Worm (Caenorhabditis elegans) whole organism, early embryonic: ENCODE results near the gene exc-15.
"Not testable (repeated sequence)": the region's sequence is repeated elsewhere in the genome, so short reads cannot be mapped to it uniquely, and the experiment has no call there.

ENCODE experiments used
- B0310.2 ChIP-seq: sonication (generic microtip); optimal IDR thresholded peaks from 2 replicates; lab custom pipeline; 2016; ENCODE audit warnings: mild to moderate bottlenecking, missing genetic modification characterization, missing compliant biosample characterization
- F13C5.2 ChIP-seq: sonication (generic microtip); optimal IDR thresholded peaks from 2 replicates; lab custom pipeline; 2017; ENCODE audit warnings: mild to moderate bottlenecking, missing genetic modification characterization, inconsistent platforms, missing compliant biosample characterization
- aly-1 ChIP-seq: sonication (generic microtip); optimal IDR thresholded peaks from 2 replicates; lab custom pipeline; 2016; ENCODE audit warnings: missing genetic modification characterization, missing compliant biosample characterization
- ama-1 ChIP-seq: fragments of 150-350 bp; optimal IDR thresholded peaks from 2 replicates; lab custom pipeline; 2014
- ceh-13 ChIP-seq: fragments of 200-800 bp; sonication (Bioruptor generic); optimal IDR thresholded peaks from 2 replicates; lab custom pipeline; 2018; ENCODE audit warnings: mild to moderate bottlenecking, missing genetic modification characterization, missing compliant biosample characterization
- ceh-36 ChIP-seq: sonication (generic microtip); optimal IDR thresholded peaks from 2 replicates; lab custom pipeline; 2016; ENCODE audit warnings: missing genetic modification characterization, inconsistent platforms, missing compliant biosample characterization
- ets-7 ChIP-seq: sonication (generic microtip); optimal IDR thresholded peaks from 2 replicates; lab custom pipeline; 2016; ENCODE audit warnings: missing genotype, missing genetic modification characterization, missing compliant biosample characterization
- flt-1 ChIP-seq: fragments of 200-800 bp; sonication (Bioruptor generic); IDR thresholded peaks from 2 replicates; pipeline ENCODE4 v1.3.6; 2022; ENCODE audit warnings: missing genetic modification characterization, missing compliant biosample characterization
- hmbx-1 ChIP-seq: sonication (generic microtip); optimal IDR thresholded peaks from 2 replicates; lab custom pipeline; 2016; ENCODE audit warnings: mild to moderate bottlenecking, missing genetic modification characterization, missing compliant biosample characterization
- hmg-4 ChIP-seq: fragments of 200-800 bp; sonication (Bioruptor generic); optimal IDR thresholded peaks from 2 replicates; lab custom pipeline; 2018; ENCODE audit warnings: mild to moderate bottlenecking, missing genetic modification characterization, missing compliant biosample characterization
- hnd-1 ChIP-seq: sonication (generic microtip); optimal IDR thresholded peaks from 2 replicates; lab custom pipeline; 2016; ENCODE audit warnings: missing genetic modification characterization, missing compliant biosample characterization
- pes-1 ChIP-seq: fragments of 200-800 bp; sonication (Bioruptor generic); IDR thresholded peaks from 2 replicates; pipeline ENCODE4 v1.3.6; 2022; ENCODE audit warnings: missing genetic modification reagents, missing genetic modification characterization, missing compliant biosample characterization
- scrt-1 ChIP-seq: fragments of 200-800 bp; sonication (Bioruptor generic); IDR thresholded peaks from 2 replicates; pipeline ENCODE4 v1.3.6; 2022; ENCODE audit warnings: missing genetic modification characterization, missing compliant biosample characterization
- sea-1 ChIP-seq: fragments of 200-800 bp; sonication (Bioruptor generic); conservative IDR thresholded peaks from 2 replicates; pipeline ENCODE4 v1.3.6; 2022; ENCODE audit warnings: missing genetic modification characterization, missing compliant biosample characterization
- tbx-11 ChIP-seq: fragments of 200-800 bp; sonication (Bioruptor generic); IDR thresholded peaks from 2 replicates; pipeline ENCODE4 v1.3.6; 2022; ENCODE audit warnings: missing genetic modification characterization, missing compliant biosample characterization
- tbx-37 ChIP-seq: fragments of 200-800 bp; sonication (Bioruptor generic); conservative IDR thresholded peaks from 2 replicates; pipeline ENCODE4 v1.3.6; 2022; ENCODE audit warnings: missing genetic modification reagents, missing genetic modification characterization, missing compliant biosample characterization
- tra-4 ChIP-seq: sonication (generic microtip); optimal IDR thresholded peaks from 2 replicates; lab custom pipeline; 2017; ENCODE audit warnings: missing genetic modification characterization, missing compliant biosample characterization

Gene exc-15

DNA sequence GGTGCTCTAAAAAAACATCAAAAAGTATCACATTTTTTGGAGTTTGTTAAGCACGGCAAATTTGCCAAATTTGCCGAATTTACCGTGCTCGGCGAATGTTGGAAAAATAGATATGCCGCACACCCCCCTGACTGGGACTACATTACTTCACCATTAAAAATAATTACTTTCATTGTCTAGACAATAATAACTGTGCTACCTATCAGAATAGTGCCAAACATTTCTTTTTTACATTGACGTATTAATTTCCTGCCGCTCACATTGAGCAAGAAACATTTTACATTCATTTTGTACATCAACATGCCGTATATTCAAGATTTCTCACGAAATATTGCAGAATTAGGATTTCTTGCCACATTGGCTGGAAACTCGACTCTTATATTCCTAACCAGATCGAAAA, 8.7 kb upstream of the exc-15 start, which contains the start of gene str-35:
Gene str-35, plus strand, starts transcription at position 301 of the 400 bp plus-strand sequence.
- TF ChIP-seq tbx-11 (GFP tag; lab: Robert Waterston, UW); ets-7; F13C5.2 (tag; lab: Kevin White, UChicago): not testable (repeated sequence)

DNA sequence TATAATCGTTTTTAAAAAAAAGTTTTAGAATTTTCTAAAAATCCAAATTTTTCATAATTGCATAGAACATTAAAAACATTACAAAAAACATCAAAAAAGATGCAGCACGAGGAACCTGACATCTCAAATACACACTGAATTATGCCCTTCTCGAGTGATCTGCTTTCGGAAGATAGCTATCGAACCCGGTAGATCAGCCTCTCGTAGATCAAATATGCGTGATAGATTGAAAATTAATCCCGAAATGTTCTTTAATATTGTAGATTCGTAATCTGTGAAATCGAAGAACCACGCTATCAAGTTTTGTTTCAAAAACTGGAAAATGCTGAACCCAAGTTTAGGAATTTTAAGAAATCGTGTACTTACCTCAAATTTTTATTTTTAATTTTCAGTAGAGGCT, 1.4 kb upstream of the exc-15 start:
- TF ChIP-seq tbx-37 (GFP tag; lab: Robert Waterston, UW) (no peak), pes-1 (no peak), hnd-1 (tag; lab: Kevin White, UChicago) (no peak), tbx-11 (GFP tag; lab: Robert Waterston, UW) (no peak), hmg-4 (GFP tag; lab: Kevin White, UChicago) (no peak), hmbx-1 (tag; lab: Kevin White, UChicago) (no peak), scrt-1 (GFP tag; lab: Robert Waterston, UW) (no peak), aly-1 (tag; lab: Kevin White, UChicago) (no peak)

DNA sequence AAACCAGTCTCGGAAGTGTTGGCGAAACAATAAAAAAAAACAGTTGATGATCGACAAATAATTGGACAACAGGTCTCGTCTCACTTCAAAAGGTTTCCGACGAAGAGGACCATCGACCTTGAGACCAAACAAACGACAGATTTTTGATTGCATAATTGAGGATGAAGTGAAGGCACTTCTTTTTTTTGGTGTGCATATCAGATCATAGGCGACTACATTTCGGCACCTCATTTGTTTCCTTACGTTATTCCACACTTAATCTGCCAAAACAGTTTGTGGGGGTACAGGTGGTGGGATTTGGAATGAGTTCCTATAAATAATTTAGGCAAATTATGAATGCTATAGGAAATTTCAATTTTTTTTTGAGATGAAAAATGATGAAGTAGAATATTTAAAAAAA, 3.4 kb downstream of the exc-15 start:
- no peak for TF ChIP-seq sea-1 (GFP tag; lab: Robert Waterston, UW)
- no peak for TF ChIP-seq ceh-13 (GFP tag; lab: Kevin White, UChicago)
- TF ChIP-seq ets-7: no peak
- no peak for TF ChIP-seq flt-1 (GFP tag; lab: Robert Waterston, UW)
- no peak for TF ChIP-seq ama-1

DNA sequence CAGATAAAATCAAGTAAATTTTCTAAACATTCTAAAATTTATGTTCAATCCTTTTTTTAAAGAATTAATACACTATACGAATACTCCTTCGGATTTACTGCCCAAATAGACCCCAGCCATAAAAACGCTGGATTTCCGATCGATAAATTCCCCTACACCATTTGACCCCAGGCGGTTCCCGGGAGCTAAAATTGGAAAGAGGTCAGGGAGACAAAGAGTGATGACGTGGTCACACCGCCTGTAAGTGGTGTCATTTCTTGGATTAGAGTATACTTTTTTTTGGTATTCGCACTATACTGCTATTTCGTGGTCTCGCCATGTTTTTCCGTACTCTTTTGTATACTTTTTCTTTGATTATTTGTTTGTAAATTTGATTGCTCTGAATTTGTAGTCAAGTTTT, 4.6 kb downstream of the exc-15 start:
- TF ChIP-seq hmg-4 (GFP tag; lab: Kevin White, UChicago): no peak
- no peak for TF ChIP-seq ets-7
- no peak for TF ChIP-seq ceh-13 (GFP tag; lab: Kevin White, UChicago)
- TF ChIP-seq scrt-1 (GFP tag; lab: Robert Waterston, UW): no peak
- no peak for TF ChIP-seq sea-1 (GFP tag; lab: Robert Waterston, UW)
- no peak for TF ChIP-seq flt-1 (GFP tag; lab: Robert Waterston, UW)
- TF ChIP-seq tra-4 (tag; lab: Kevin White, UChicago): no peak
- TF ChIP-seq F13C5.2 (tag; lab: Kevin White, UChicago): no peak

DNA sequence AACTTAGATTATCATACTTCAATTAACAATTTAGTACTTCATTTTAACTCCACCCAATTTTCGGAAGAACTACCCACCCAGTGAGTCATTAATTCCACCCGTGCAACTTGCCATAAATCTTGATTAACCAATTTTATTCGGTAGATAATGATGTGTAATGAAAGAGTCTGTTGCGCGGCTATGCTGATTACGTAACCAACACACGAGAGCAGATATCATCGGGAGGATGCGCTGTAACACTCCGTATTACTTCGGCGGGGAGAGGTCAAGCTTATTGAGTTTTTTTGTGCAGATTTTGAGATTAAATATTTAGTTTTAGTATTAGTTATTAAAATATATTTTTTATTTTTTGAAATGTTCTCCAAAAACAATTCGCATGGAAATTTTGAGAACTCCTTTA, 5.7 kb downstream of the exc-15 start:
- no peak for TF ChIP-seq scrt-1 (GFP tag; lab: Robert Waterston, UW)
- TF ChIP-seq tra-4 (tag; lab: Kevin White, UChicago): no peak
- no peak for TF ChIP-seq hnd-1 (tag; lab: Kevin White, UChicago)
- TF ChIP-seq hmbx-1 (tag; lab: Kevin White, UChicago): no peak
- no peak for TF ChIP-seq tbx-11 (GFP tag; lab: Robert Waterston, UW)
- TF ChIP-seq ets-7: no peak
- no peak for TF ChIP-seq flt-1 (GFP tag; lab: Robert Waterston, UW)
- TF ChIP-seq tbx-37 (GFP tag; lab: Robert Waterston, UW): no peak
- no peak for TF ChIP-seq sea-1 (GFP tag; lab: Robert Waterston, UW)

DNA sequence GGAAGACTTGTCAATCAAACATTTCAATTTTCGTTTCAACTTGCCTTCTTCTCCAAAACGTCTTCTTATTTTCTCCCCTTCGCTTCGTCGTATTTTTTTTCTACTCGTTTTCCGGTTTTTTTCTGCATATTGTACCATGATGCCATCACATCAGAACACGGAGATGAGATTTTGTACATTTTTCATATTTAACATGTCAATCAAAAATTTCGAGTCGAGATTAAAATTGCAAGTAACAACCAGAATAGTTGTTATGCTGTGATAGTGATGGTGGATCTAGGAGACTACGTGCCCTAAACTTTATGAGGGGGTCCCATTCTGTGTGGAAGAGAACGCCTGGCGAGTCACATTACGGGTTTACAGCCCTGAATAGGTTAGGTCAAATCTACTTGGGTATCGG, 6.6 kb downstream of the exc-15 start:
- no peak for TF ChIP-seq scrt-1 (GFP tag; lab: Robert Waterston, UW)
- no peak for TF ChIP-seq pes-1
- TF ChIP-seq ama-1: no peak
- no peak for TF ChIP-seq ceh-36 (tag; lab: Kevin White, UChicago)
- no peak for TF ChIP-seq hmbx-1 (tag; lab: Kevin White, UChicago)
- TF ChIP-seq F13C5.2 (tag; lab: Kevin White, UChicago): no peak
- TF ChIP-seq tbx-11 (GFP tag; lab: Robert Waterston, UW): no peak
- no peak for TF ChIP-seq flt-1 (GFP tag; lab: Robert Waterston, UW)
- TF ChIP-seq tbx-37 (GFP tag; lab: Robert Waterston, UW): no peak
- no peak for TF ChIP-seq tra-4 (tag; lab: Kevin White, UChicago)
- no peak for TF ChIP-seq B0310.2 (tag; lab: Kevin White, UChicago)
- no peak for TF ChIP-seq sea-1 (GFP tag; lab: Robert Waterston, UW)
- no peak for TF ChIP-seq aly-1 (tag; lab: Kevin White, UChicago)
- no peak for TF ChIP-seq hnd-1 (tag; lab: Kevin White, UChicago)
- TF ChIP-seq ceh-13 (GFP tag; lab: Kevin White, UChicago): no peak
- TF ChIP-seq ets-7: no peak
- no peak for TF ChIP-seq hmg-4 (GFP tag; lab: Kevin White, UChicago)

DNA sequence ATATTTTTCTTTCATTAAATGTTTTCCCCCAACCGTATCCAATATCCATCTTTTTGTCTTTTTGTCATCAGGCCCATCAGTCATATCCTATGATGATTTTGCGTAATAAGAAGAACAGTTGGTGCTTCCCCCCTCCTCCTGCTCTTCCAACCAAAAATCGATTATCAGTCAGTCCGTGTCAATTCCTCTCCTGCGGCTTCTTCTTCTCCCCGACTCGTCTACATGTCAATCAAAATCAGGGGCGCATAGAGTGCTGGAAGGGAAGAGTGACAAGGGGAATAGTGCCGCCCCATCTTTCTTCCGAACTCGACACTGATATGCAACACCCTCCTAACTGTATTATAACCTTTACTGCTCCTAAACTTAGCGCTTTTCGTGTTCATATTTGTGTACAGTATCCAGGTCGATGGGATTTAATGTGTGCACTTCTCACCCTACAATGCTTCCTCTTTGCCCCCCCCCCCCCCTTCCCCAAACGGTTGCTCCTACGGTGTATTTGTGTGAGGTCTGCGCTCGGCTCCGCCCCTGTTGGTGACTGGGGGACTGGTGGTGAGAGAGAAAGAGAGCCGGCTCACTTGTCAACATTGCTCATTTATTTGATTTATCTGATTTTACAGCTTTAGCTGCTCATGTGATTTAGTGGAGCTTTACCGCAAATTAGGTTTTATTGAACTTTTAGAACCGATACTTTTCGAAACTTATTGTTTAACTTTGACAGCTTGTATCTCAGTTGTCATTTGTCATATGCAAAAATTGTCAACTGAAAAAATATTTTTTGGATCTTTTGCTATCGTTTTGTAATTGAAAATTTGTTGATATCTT, 8.2 kb downstream of the exc-15 start:
- TF ChIP-seq hmg-4 (GFP tag; lab: Kevin White, UChicago) (peak; percentile 65), pes-1 (0 out of 2 replicates have a peak, but pooled peaks have one; percentile 4), ceh-13 (GFP tag; lab: Kevin White, UChicago) (no peak), hmbx-1 (tag; lab: Kevin White, UChicago) (no peak)

DNA sequence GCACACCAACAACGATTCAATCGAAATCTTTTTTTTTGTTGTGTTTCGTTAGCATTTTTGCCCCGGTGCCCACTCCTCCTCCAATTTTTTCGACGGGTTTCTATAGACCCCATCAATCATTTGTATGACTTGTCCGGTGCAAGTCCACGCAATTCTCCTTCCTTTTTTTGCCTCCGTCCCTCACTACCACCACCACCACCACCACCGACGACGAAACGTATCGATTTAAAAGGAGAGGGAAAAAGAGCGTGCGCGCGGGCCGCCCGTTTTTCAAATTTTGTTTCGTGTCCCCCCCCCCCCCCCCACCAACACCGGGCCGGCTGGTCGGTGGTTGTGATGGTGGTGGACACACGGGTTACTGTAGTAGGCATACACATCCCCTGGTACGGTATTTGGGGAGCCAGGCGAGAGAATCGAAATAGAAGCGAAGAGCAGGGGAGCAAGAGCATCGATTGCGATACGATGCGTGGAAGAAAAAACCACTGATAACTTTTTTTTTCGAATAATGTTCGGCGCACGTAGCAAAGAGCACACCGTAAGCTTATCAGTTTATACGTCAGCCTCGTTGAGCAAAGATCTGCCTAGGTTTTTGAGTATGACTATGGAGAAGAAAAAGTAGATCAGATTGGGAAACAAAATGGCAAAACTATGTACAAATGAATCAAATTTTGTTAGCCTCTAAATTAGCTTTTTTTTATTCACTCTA, 12.0 kb downstream of the exc-15 start:
- peak; percentile 41 for TF ChIP-seq hmg-4 (GFP tag; lab: Kevin White, UChicago)
- TF ChIP-seq tbx-11 (GFP tag; lab: Robert Waterston, UW): no peak
- no peak for TF ChIP-seq ceh-13 (GFP tag; lab: Kevin White, UChicago)
- TF ChIP-seq ceh-36 (tag; lab: Kevin White, UChicago): peak; percentile 10
- no peak for TF ChIP-seq hnd-1 (tag; lab: Kevin White, UChicago)
